Fruit fly (Drosophila melanogaster): ENCODE data around the gene CG7203.

DNA sequence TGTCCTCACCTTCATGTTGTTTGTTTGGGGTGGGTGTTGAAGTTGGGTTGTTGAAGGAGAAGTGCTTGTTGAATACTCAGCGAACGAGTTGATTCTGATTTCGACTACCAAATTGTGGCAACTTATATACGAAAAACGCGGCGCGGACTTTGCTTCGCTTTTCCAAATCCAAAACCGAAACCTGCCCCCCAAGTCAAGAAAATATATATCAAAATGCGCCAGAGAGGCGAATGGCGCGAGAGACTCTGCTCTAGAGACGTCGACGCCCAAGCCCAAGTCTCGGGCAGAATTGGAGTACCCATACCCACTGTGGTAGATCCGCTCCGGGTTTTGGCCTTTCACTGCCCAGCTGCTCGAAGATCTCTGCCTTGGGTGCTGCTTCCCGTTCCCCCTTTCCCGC is 8.2 kb downstream of the CG7203 start, which contains the start of gene CG7214:
- TF ChIP-seq CG31627 (GFP tag; optimal IDR thresholded peaks at IDR 0.05) (no peak), CG3032 (tag; optimal IDR thresholded peaks at IDR 0.05) (no peak), acj6 (GFP tag; optimal IDR thresholded peaks at IDR 0.05) (no peak), fd59A (GFP tag; optimal IDR thresholded peaks at IDR 0.05) (no peak), topi (GFP tag; optimal IDR thresholded peaks at IDR 0.05) (no peak), CG8119 (GFP tag; IDR thresholded peaks at IDR 0.05) (no peak), Gug (GFP tag; IDR thresholded peaks at IDR 0.05) (no peak), fd85E (GFP tag; optimal IDR thresholded peaks at IDR 0.05) (no peak), CG4318 (GFP tag; optimal IDR thresholded peaks at IDR 0.05) (no peak)

All from whole organism, prepupa.